Fruit fly (Drosophila melanogaster) whole organism, embryonic: ENCODE measurements around the gene dnc.

Source experiments
- Adf1 ChIP-seq: fragments of 200-800 bp; sonication (Bioruptor generic); IDR thresholded peaks from 2 replicates; pipeline ENCODE4 v1.3.6; 2022; ENCODE audit warnings: missing biosample characterization, missing genetic modification characterization
- BEAF-32 ChIP-seq: fragments of 200-800 bp; sonication (Bioruptor generic); optimal IDR thresholded peaks from 3 replicates; lab custom pipeline; 2017; ENCODE audit warnings: missing biosample characterization, missing genetic modification characterization, mild to moderate bottlenecking, moderate library complexity, missing genetic modification reagents
- Bdp1 ChIP-seq: fragments of 200-800 bp; sonication (Bioruptor generic); optimal IDR thresholded peaks from 3 replicates; lab custom pipeline; 2016; ENCODE audit warnings: missing biosample characterization, missing genetic modification characterization
- Bgb ChIP-seq: fragments of 200-800 bp; sonication (Bioruptor generic); IDR thresholded peaks from 2 replicates; pipeline ENCODE4 v1.3.6; 2022; ENCODE audit warnings: missing biosample characterization, missing genetic modification characterization; ENCODE audit not compliant: partially characterized antibody
- BtbVII ChIP-seq: fragments of 200-800 bp; sonication (Bioruptor generic); optimal IDR thresholded peaks from 3 replicates; lab custom pipeline; 2017; ENCODE audit warnings: missing biosample characterization, mild to moderate bottlenecking, missing genetic modification characterization
- CG1024 ChIP-seq: fragments of 200-800 bp; sonication (Bioruptor generic); IDR thresholded peaks from 2 replicates; pipeline ENCODE4 v1.3.6; 2022; ENCODE audit warnings: missing biosample characterization, missing genetic modification characterization
- CG10321 ChIP-seq: fragments of 200-800 bp; sonication (Bioruptor generic); IDR thresholded peaks from 2 replicates; pipeline ENCODE4 v1.3.6; 2022; ENCODE audit warnings: missing biosample characterization, missing genetic modification characterization
- CG10431 ChIP-seq: fragments of 200-800 bp; sonication (Bioruptor generic); optimal IDR thresholded peaks from 3 replicates; lab custom pipeline; 2018; ENCODE audit warnings: missing biosample characterization, mild to moderate bottlenecking, missing genetic modification characterization
- CG13424 ChIP-seq: fragments of 200-800 bp; sonication (Bioruptor generic); optimal IDR thresholded peaks from 2 replicates; lab custom pipeline; 2019; ENCODE audit warnings: missing biosample characterization, mild to moderate bottlenecking, missing genetic modification characterization, moderate library complexity
- CG13775 ChIP-seq: fragments of 200-800 bp; sonication (Bioruptor generic); optimal IDR thresholded peaks from 3 replicates; lab custom pipeline; 2017; ENCODE audit warnings: missing biosample characterization, mild to moderate bottlenecking, missing genetic modification characterization
- CG15011 ChIP-seq: fragments of 200-800 bp; sonication (Bioruptor generic); optimal IDR thresholded peaks from 3 replicates; lab custom pipeline; 2018; ENCODE audit warnings: missing biosample characterization, mild to moderate bottlenecking, missing genetic modification characterization
- CG1602 ChIP-seq: fragments of 200-800 bp; sonication (Bioruptor generic); optimal IDR thresholded peaks from 3 replicates; lab custom pipeline; 2016; ENCODE audit warnings: missing biosample characterization, missing genetic modification characterization
- CG1647 ChIP-seq: fragments of 200-800 bp; sonication (Bioruptor generic); optimal IDR thresholded peaks from 3 replicates; lab custom pipeline; 2016; ENCODE audit warnings: missing biosample characterization, missing genetic modification characterization
- CG16779 ChIP-seq: fragments of 200-800 bp; sonication (Bioruptor generic); IDR thresholded peaks from 2 replicates; pipeline ENCODE4 v1.3.6; 2022; ENCODE audit warnings: missing biosample characterization, missing genetic modification characterization
- CG17359 ChIP-seq: fragments of 200-800 bp; sonication (Bioruptor generic); optimal IDR thresholded peaks from 3 replicates; lab custom pipeline; 2018; ENCODE audit warnings: missing biosample characterization, mild to moderate bottlenecking, missing genetic modification characterization, moderate library complexity
- CG1792 ChIP-seq: fragments of 200-800 bp; sonication (Bioruptor generic); optimal IDR thresholded peaks from 2 replicates; lab custom pipeline; 2016; ENCODE audit warnings: missing biosample characterization, missing genetic modification characterization
- CG2202 ChIP-seq: fragments of 200-800 bp; sonication (Bioruptor generic); optimal IDR thresholded peaks from 2 replicates; lab custom pipeline; 2018; ENCODE audit warnings: missing biosample characterization, mild to moderate bottlenecking, missing genetic modification characterization
- CG30020 ChIP-seq: fragments of 200-800 bp; optimal IDR thresholded peaks from 2 replicates; lab custom pipeline; 2019; ENCODE audit warnings: missing biosample characterization, mild to moderate bottlenecking, missing genetic modification characterization, moderate library complexity
- CG31224 ChIP-seq: fragments of 200-800 bp; sonication (Bioruptor generic); IDR thresholded peaks from 2 replicates; pipeline ENCODE4 v1.3.6; 2022; ENCODE audit warnings: missing biosample characterization, missing genetic modification characterization
- CG31388 ChIP-seq: fragments of 200-800 bp; sonication (Bioruptor generic); optimal IDR thresholded peaks from 2 replicates; lab custom pipeline; 2016; ENCODE audit warnings: missing biosample characterization, missing genetic modification characterization
- CG31441 ChIP-seq: fragments of 200-800 bp; sonication (Bioruptor generic); IDR thresholded peaks from 2 replicates; pipeline ENCODE4 v1.3.6; 2022; ENCODE audit warnings: missing biosample characterization, missing genetic modification characterization
- CG32767 ChIP-seq: fragments of 200-800 bp; sonication (Bioruptor generic); IDR thresholded peaks from 2 replicates; pipeline ENCODE4 v1.3.6; 2022; ENCODE audit warnings: missing biosample characterization, missing genetic modification characterization
- CG3281 ChIP-seq: fragments of 200-800 bp; sonication (Bioruptor generic); optimal IDR thresholded peaks from 3 replicates; lab custom pipeline; 2017; ENCODE audit warnings: missing biosample characterization, mild to moderate bottlenecking, missing genetic modification characterization
- CG33557 ChIP-seq: fragments of 200-800 bp; sonication (Bioruptor generic); optimal IDR thresholded peaks from 2 replicates; lab custom pipeline; 2019; ENCODE audit warnings: missing biosample characterization, mild to moderate bottlenecking, missing genetic modification characterization, moderate library complexity
- Chrac-16 ChIP-seq: fragments of 200-800 bp; sonication (Bioruptor generic); optimal IDR thresholded peaks from 3 replicates; lab custom pipeline; 2016; ENCODE audit warnings: missing biosample characterization, missing genetic modification characterization
- Dbx ChIP-seq: fragments of 200-800 bp; sonication (Bioruptor generic); IDR thresholded peaks from 3 replicates; pipeline ENCODE4 v1.3.6; 2022; ENCODE audit warnings: missing biosample characterization, missing genetic modification characterization
- HLH4C ChIP-seq: fragments of 200-800 bp; sonication (Bioruptor generic); IDR thresholded peaks from 3 replicates; pipeline ENCODE4 v1.3.6; 2022; ENCODE audit warnings: missing biosample characterization, missing genetic modification characterization; ENCODE audit not compliant: partially characterized antibody
- Hmx ChIP-seq: fragments of 200-800 bp; sonication (Bioruptor generic); optimal IDR thresholded peaks from 2 replicates; lab custom pipeline; 2016; ENCODE audit warnings: missing biosample characterization, missing genetic modification characterization
- Nf-YC ChIP-seq: fragments of 200-800 bp; optimal IDR thresholded peaks from 3 replicates; lab custom pipeline; 2019; ENCODE audit warnings: missing biosample characterization, mild to moderate bottlenecking, missing genetic modification characterization, moderate library complexity
- Pdp1 ChIP-seq, 2 experiments: fragments of 200-800 bp; sonication (Bioruptor generic); optimal IDR thresholded peaks; 3 replicates each; lab custom pipeline; 2016; ENCODE audit warnings: missing biosample characterization in 2 of 2, missing genetic modification characterization in 2 of 2, mild to moderate bottlenecking in 1 of 2, moderate library complexity in 1 of 2
- Rx ChIP-seq: fragments of 200-800 bp; sonication (Bioruptor generic); IDR thresholded peaks from 2 replicates; pipeline ENCODE4 v1.3.6; 2022; ENCODE audit warnings: missing biosample characterization, missing genetic modification characterization
- Six4 ChIP-seq: fragments of 200-800 bp; sonication (Bioruptor generic); optimal IDR thresholded peaks from 2 replicates; lab custom pipeline; 2016; ENCODE audit warnings: missing biosample characterization, missing genetic modification characterization
- Sox102F ChIP-seq: fragments of 200-800 bp; sonication (Bioruptor generic); optimal IDR thresholded peaks from 2 replicates; lab custom pipeline; 2018; ENCODE audit warnings: missing biosample characterization, mild to moderate bottlenecking, missing genetic modification characterization, moderate library complexity
- Stat92E ChIP-seq, 3 experiments: fragments of >200 bp in 2 of 3; fragments of 200-800 bp in 1 of 3; sonication (Bioruptor generic) in 1 of 3; optimal IDR thresholded peaks; 2 replicates each; lab custom pipeline; 2017 to 2019; ENCODE audit warnings: missing biosample characterization in 3 of 3, missing genetic modification characterization in 3 of 3, mild to moderate bottlenecking in 1 of 3, moderate library complexity in 1 of 3
- al ChIP-seq: fragments of 200-800 bp; sonication (Bioruptor generic); IDR thresholded peaks from 2 replicates; pipeline ENCODE4 v1.3.6; 2022; ENCODE audit warnings: missing biosample characterization, missing genetic modification characterization
- ato ChIP-seq: fragments of 200-800 bp; sonication (Bioruptor generic); IDR thresholded peaks from 2 replicates; pipeline ENCODE4 v1.3.6; 2022; ENCODE audit warnings: missing biosample characterization, missing genetic modification characterization; ENCODE audit not compliant: partially characterized antibody
- az2 ChIP-seq: fragments of 200-800 bp; sonication (Bioruptor generic); optimal IDR thresholded peaks from 3 replicates; lab custom pipeline; 2016; ENCODE audit warnings: missing biosample characterization, missing genetic modification characterization
- cwo ChIP-seq: fragments of 200-800 bp; sonication (Bioruptor generic); optimal IDR thresholded peaks from 3 replicates; lab custom pipeline; 2017; ENCODE audit warnings: missing biosample characterization, missing genetic modification characterization, mild to moderate bottlenecking, moderate library complexity, missing genetic modification reagents
- dm ChIP-seq: fragments of 200-800 bp; sonication (Bioruptor generic); optimal IDR thresholded peaks from 3 replicates; lab custom pipeline; 2016; ENCODE audit warnings: missing biosample characterization, missing genetic modification characterization
- en ChIP-seq: fragments of 200-800 bp; sonication (Bioruptor generic); optimal IDR thresholded peaks from 2 replicates; lab custom pipeline; 2016; ENCODE audit warnings: missing biosample characterization, missing genetic modification characterization
- gt ChIP-seq: fragments of 200-800 bp; sonication (Bioruptor generic); IDR thresholded peaks from 2 replicates; pipeline ENCODE4 v1.3.6; 2022; ENCODE audit warnings: missing biosample characterization, missing genetic modification characterization
- hbn ChIP-seq: fragments of 200-800 bp; sonication (Bioruptor generic); IDR thresholded peaks from 2 replicates; pipeline ENCODE4 v1.3.6; 2022; ENCODE audit warnings: missing biosample characterization, missing genetic modification characterization; ENCODE audit not compliant: partially characterized antibody
- lmd ChIP-seq: fragments of 200-800 bp; sonication (Bioruptor generic); IDR thresholded peaks from 2 replicates; pipeline ENCODE4 v1.3.6; 2022; ENCODE audit warnings: missing biosample characterization, missing genetic modification characterization
- onecut ChIP-seq: fragments of 200-800 bp; sonication (Bioruptor generic); IDR thresholded peaks from 2 replicates; pipeline ENCODE4 v1.3.6; 2022; ENCODE audit warnings: missing biosample characterization, missing genetic modification characterization
- otp ChIP-seq: fragments of 200-800 bp; sonication (Bioruptor generic); IDR thresholded peaks from 3 replicates; pipeline ENCODE4, ENCODE4 v1.3.6; 2022; ENCODE audit warnings: missing biosample characterization, missing genetic modification characterization
- p53 ChIP-seq: fragments of 200-800 bp; sonication (Bioruptor generic); optimal IDR thresholded peaks from 2 replicates; lab custom pipeline; 2016; ENCODE audit warnings: missing biosample characterization, missing genetic modification characterization
- pho ChIP-seq: fragments of 200-800 bp; sonication (Bioruptor generic); optimal IDR thresholded peaks from 2 replicates; lab custom pipeline; 2016; ENCODE audit warnings: missing biosample characterization, missing genetic modification characterization
- salm ChIP-seq: fragments of 200-800 bp; sonication (Bioruptor generic); optimal IDR thresholded peaks from 2 replicates; lab custom pipeline; 2018; ENCODE audit warnings: missing biosample characterization, mild to moderate bottlenecking, missing genetic modification characterization
- tin ChIP-seq: fragments of 200-800 bp; sonication (Bioruptor generic); optimal IDR thresholded peaks from 3 replicates; lab custom pipeline; 2016; ENCODE audit warnings: missing biosample characterization, missing genetic modification characterization
- vvl ChIP-seq: fragments of 200-800 bp; sonication (Bioruptor generic); IDR thresholded peaks from 2 replicates; pipeline ENCODE4 v1.3.6; 2022; ENCODE audit warnings: missing biosample characterization, missing genetic modification characterization
- zen2 ChIP-seq: fragments of 200-800 bp; sonication (Bioruptor generic); IDR thresholded peaks from 3 replicates; pipeline ENCODE4 v1.3.6; 2022; ENCODE audit warnings: missing biosample characterization, missing genetic modification characterization; ENCODE audit not compliant: partially characterized antibody

dnc gene

DNA sequence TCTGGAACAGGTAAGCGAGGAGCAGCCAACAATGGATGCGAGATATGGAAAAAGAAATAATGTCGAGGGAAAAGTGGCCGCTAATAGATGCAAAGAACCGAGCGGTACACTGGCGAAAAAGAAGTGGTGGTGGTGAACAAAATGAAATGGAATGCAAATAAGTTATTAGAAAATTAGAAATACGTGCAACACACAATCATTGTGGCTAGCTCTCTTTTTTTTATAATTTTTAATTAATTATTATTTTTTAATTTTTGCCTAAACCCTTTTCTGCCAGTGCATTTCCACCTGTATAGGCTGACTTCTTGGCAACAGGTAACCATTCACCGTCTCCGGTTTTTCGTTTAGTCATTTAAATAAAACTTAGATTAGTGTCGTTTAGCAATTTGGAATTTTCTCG, 178.9 kb downstream of the dnc start (continued):
- TF ChIP-seq CG13775 (GFP tag; lab: Kevin White, UChicago) (peak; percentile 84), CG13424 (peak; percentile 77), otp (GFP tag; lab: Robert Waterston, UW) (peak; percentile 91), HLH4C (GFP tag; lab: Robert Waterston, UW) (no peak), CG2202 (tag; lab: Kevin White, UChicago) (peak; percentile 84), CG17359 (tag; lab: Kevin White, UChicago) (peak; percentile 70), hbn (GFP tag; lab: Robert Waterston, UW) (no peak), CG1647 (GFP tag; lab: Kevin White, UChicago) (peak; percentile 33), CG31441 (peak; percentile 76), Rx (peak; percentile 75), ato (GFP tag; lab: Robert Waterston, UW) (no peak), al (GFP tag; lab: Robert Waterston, UW) (peak; percentile 79), lmd (GFP tag; lab: Robert Waterston, UW) (peak; percentile 85), CG1792 (no peak), Chrac-16 (GFP tag; lab: Kevin White, UChicago) (peak; percentile 78), Sox102F (peak; percentile 59), Six4 (GFP tag; lab: Kevin White, UChicago) (peak; percentile 55), CG10321 (no peak), az2 (GFP tag; lab: Kevin White, UChicago) (peak; percentile 72), onecut (peak; percentile 75), CG33557 (GFP tag; lab: Kevin White, UChicago) (peak; percentile 89), Bdp1 (GFP tag; lab: Kevin White, UChicago) (peak; percentile 53), salm (tag; lab: Kevin White, UChicago) (peak; percentile 43), zen2 (GFP tag; lab: Robert Waterston, UW) (no peak), cwo (GFP tag; lab: Kevin White, UChicago) (peak; percentile 43), BEAF-32 (GFP tag; lab: Kevin White, UChicago) (no peak), Hmx (GFP tag; lab: Kevin White, UChicago) (no peak), Stat92E (GFP tag; optimal IDR thresholded peaks at IDR 0.05; lab: Kevin White, UChicago) (no peak), CG1024 (peak; percentile 85), Dbx (peak; percentile 75), en (no peak), CG15011 (GFP tag; lab: Kevin White, UChicago) (peak; percentile 42), Nf-YC (tag; lab: Kevin White, UChicago) (no peak), tin (GFP tag; lab: Kevin White, UChicago) (peak; percentile 79), Adf1 (no peak), vvl (GFP tag; lab: Robert Waterston, UW) (peak; percentile 94), CG30020 (tag; lab: Kevin White, UChicago) (peak; percentile 17), CG1602 (GFP tag; lab: Kevin White, UChicago) (peak; percentile 66), p53 (no peak), CG3281 (peak; percentile 78), Pdp1 (GFP tag; optimal IDR thresholded peaks at IDR 0.05; lab: Kevin White, UChicago) (peak; percentile 34 to 44), gt (peak; percentile 36; the same call in 1 of the 2 replicates), CG32767 (GFP tag; lab: Robert Waterston, UW) (peak; percentile 84), BtbVII (GFP tag; lab: Kevin White, UChicago) (peak; percentile 55), pho (GFP tag; lab: Kevin White, UChicago) (peak; percentile 9), CG10431 (GFP tag; lab: Kevin White, UChicago) (peak; percentile 57), CG16779 (GFP tag; lab: Robert Waterston, UW) (no peak), Bgb (no peak), CG31224 (GFP tag; lab: Robert Waterston, UW) (peak; percentile 79), dm (peak; percentile 81), CG31388 (GFP tag; lab: Kevin White, UChicago) (peak; percentile 8)
